Fruit fly (Drosophila melanogaster) whole organism, adult: Measurements from ENCODE around the gene CG2182.

Experiments
- CG11617 ChIP-seq: fragments of 200-800 bp; sonication (Bioruptor generic); optimal IDR thresholded peaks from 2 replicates; lab custom pipeline; 2017; ENCODE audit warnings: mild to moderate bottlenecking, missing biosample characterization, missing genetic modification reagents, missing genetic modification characterization
- CG12768 ChIP-seq: fragments of 200-800 bp; sonication (Bioruptor generic); optimal IDR thresholded peaks from 2 replicates; lab custom pipeline; 2017; ENCODE audit warnings: missing biosample characterization, missing genetic modification characterization, mild to moderate bottlenecking, moderate library complexity, missing genetic modification reagents
- CG14711 ChIP-seq: fragments of 200-800 bp; sonication (Bioruptor generic); optimal IDR thresholded peaks from 2 replicates; lab custom pipeline; 2018; ENCODE audit warnings: missing biosample characterization, mild to moderate bottlenecking, missing genetic modification characterization, moderate library complexity
- CG1620 ChIP-seq: fragments of 200-800 bp; sonication (Bioruptor generic); optimal IDR thresholded peaks from 2 replicates; lab custom pipeline; 2016; ENCODE audit warnings: missing biosample characterization, missing genetic modification characterization
- CG33017 ChIP-seq: fragments of 200-800 bp; sonication (Bioruptor generic); optimal IDR thresholded peaks from 2 replicates; lab custom pipeline; 2018; ENCODE audit warnings: missing biosample characterization, mild to moderate bottlenecking, missing genetic modification characterization, moderate library complexity
- CG5204 ChIP-seq: fragments of 200-800 bp; sonication (Bioruptor generic); optimal IDR thresholded peaks from 2 replicates; lab custom pipeline; 2016; ENCODE audit warnings: missing biosample characterization, missing genetic modification characterization
- CG7045 ChIP-seq: fragments of 200-800 bp; sonication (Bioruptor generic); optimal IDR thresholded peaks from 2 replicates; lab custom pipeline; 2017; ENCODE audit warnings: missing biosample characterization, mild to moderate bottlenecking, missing genetic modification characterization
- CG7101 ChIP-seq: fragments of 200-800 bp; sonication (Bioruptor generic); optimal IDR thresholded peaks from 2 replicates; lab custom pipeline; 2018; ENCODE audit warnings: missing biosample characterization, mild to moderate bottlenecking, missing genetic modification characterization, moderate library complexity
- Clk ChIP-seq: fragments of 200-800 bp; sonication (Bioruptor generic); optimal IDR thresholded peaks from 2 replicates; lab custom pipeline; 2017; ENCODE audit warnings: missing biosample characterization, missing genetic modification characterization
- Crg-1 ChIP-seq: fragments of 200-800 bp; sonication (Bioruptor generic); optimal IDR thresholded peaks from 2 replicates; lab custom pipeline; 2016; ENCODE audit warnings: missing biosample characterization, missing genetic modification characterization
- Hr96 ChIP-seq: fragments of 200-800 bp; sonication (Bioruptor generic); optimal IDR thresholded peaks from 2 replicates; lab custom pipeline; 2016; ENCODE audit warnings: missing biosample characterization, missing genetic modification characterization
- Mnt ChIP-seq: fragments of 200-800 bp; sonication (Bioruptor generic); optimal IDR thresholded peaks from 2 replicates; lab custom pipeline; 2016; ENCODE audit warnings: missing biosample characterization, mild to moderate bottlenecking, missing genetic modification characterization
- bab1 ChIP-seq: fragments of 200-800 bp; sonication (Bioruptor generic); optimal IDR thresholded peaks from 3 replicates; lab custom pipeline; 2019; ENCODE audit warnings: missing biosample characterization, mild to moderate bottlenecking, missing genetic modification characterization, moderate library complexity
- cic ChIP-seq: fragments of 200-800 bp; sonication (Bioruptor generic); optimal IDR thresholded peaks from 2 replicates; lab custom pipeline; 2017; ENCODE audit warnings: missing biosample characterization, mild to moderate bottlenecking, missing genetic modification characterization, moderate library complexity
- cnc ChIP-seq, 2 experiments: fragments of >200 bp; optimal IDR thresholded peaks; 2 replicates each; lab custom pipeline; 2017
- kay ChIP-seq: fragments of 200-800 bp; sonication (Bioruptor generic); peaks from one replicate; lab custom pipeline; 2016; ENCODE audit warnings: missing biosample characterization, missing genetic modification characterization, borderline replicate concordance
- ovo ChIP-seq: fragments of 200-800 bp; sonication (Bioruptor generic); optimal IDR thresholded peaks from 2 replicates; lab custom pipeline; 2016; ENCODE audit warnings: missing biosample characterization, missing genetic modification characterization
- pad ChIP-seq: fragments of 200-800 bp; sonication (Bioruptor generic); optimal IDR thresholded peaks from 3 replicates; lab custom pipeline; 2017; ENCODE audit warnings: missing biosample characterization, missing genetic modification characterization, mild to moderate bottlenecking, moderate library complexity, missing genetic modification reagents
- tj ChIP-seq: fragments of 200-800 bp; sonication (Bioruptor generic); optimal IDR thresholded peaks from 3 replicates; lab custom pipeline; 2017; ENCODE audit warnings: missing biosample characterization, mild to moderate bottlenecking, missing genetic modification characterization, moderate library complexity
- toe ChIP-seq: fragments of 200-800 bp; sonication (Bioruptor generic); optimal IDR thresholded peaks from 2 replicates; lab custom pipeline; 2016; ENCODE audit warnings: missing biosample characterization, missing genetic modification characterization

The CG2182 gene

DNA sequence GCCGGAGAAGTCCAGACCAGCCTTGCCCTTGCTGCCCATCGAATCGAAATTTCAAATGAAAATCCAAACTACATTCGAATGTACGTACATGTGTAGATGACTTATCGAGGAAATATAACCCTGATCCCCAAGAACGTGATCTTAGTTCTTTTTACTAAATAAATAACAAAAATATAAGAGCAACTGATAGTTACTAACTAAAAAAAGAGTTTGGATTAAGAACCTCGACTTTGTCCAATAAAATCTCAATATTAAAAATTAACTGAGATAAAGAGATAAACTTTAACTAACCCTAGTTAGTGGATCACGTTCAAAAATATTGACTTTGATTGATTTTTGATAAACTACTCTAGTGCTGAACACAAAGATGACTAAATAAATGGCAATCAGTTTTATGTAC lies 24.2 kb downstream of the CG2182 start, which contains the start of gene CG31546:
TSS of gene CG31546 (minus strand) at position 101 of the 400 bp plus-strand sequence.
- no peak for TF ChIP-seq CG14711 (tag; lab: Kevin White, UChicago)
- no peak for TF ChIP-seq CG7045 (GFP tag; lab: Kevin White, UChicago)
- no peak for TF ChIP-seq pad
- TF ChIP-seq Mnt (GFP tag; lab: Kevin White, UChicago): no peak
- no peak for TF ChIP-seq CG5204 (GFP tag; lab: Kevin White, UChicago)

- TF ChIP-seq CG7101 (tag; lab: Kevin White, UChicago): peak; percentile 23
- TF ChIP-seq Crg-1 (GFP tag; lab: Kevin White, UChicago): peak; percentile 12
- TF ChIP-seq CG11617 (GFP tag; lab: Kevin White, UChicago): peak; percentile 36
- peak; percentile 34 for TF ChIP-seq bab1 (GFP tag; lab: Kevin White, UChicago)
- TF ChIP-seq CG5204 (GFP tag; lab: Kevin White, UChicago): no peak
- peak; percentile 61 for TF ChIP-seq cic (GFP tag; lab: Kevin White, UChicago)
- TF ChIP-seq cnc (optimal IDR thresholded peaks at IDR 0.05; lab: Kevin White, UChicago): no peak
- no peak for TF ChIP-seq CG12768 (GFP tag; lab: Kevin White, UChicago)
These were observed 26.3 kb downstream of the CG2182 start, which contains the start of gene CG12171 for dm6 chr3R:5633437-5633836. Gene CG12171, plus strand, starts transcription at chr3R:5633627.

DNA sequence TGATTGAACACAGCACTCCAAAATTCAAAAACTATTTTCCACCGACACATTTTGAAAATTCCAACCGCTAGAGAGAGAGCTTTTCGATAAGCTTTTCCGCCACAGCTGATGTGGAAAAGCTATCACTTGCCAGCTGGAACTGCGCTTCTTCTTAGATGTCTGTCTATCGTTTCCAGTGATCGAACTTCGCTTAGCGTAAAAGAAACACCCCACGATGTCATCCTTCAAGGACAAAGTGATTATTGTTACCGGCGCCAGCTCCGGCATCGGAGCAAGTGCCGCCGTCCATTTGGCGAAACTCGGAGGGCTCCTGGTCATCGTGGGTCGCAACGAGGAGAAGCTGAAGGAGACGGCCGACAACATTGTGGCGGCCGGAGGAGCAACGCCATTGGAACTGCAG lies 27.5 kb downstream of the CG2182 start, which contains the start of gene CG31549:
TSS of gene CG31549 (plus strand) at position 11 of the 400 bp plus-strand sequence.
- TF ChIP-seq cic (GFP tag; lab: Kevin White, UChicago) (peak; percentile 43), bab1 (GFP tag; lab: Kevin White, UChicago) (peak; percentile 17), tj (GFP tag; lab: Kevin White, UChicago) (no peak)

dm6 chr3R:5627552-5627951 lies 32.2 kb downstream of the CG2182 start, which contains the start of gene CG31551:
Gene CG31551, plus strand, starts transcription at chr3R:5627852.
- TF ChIP-seq CG1620 (GFP tag; lab: Kevin White, UChicago) (no peak), kay (GFP tag; lab: Kevin White, UChicago) (no peak), Crg-1 (GFP tag; lab: Kevin White, UChicago) (no peak), cnc (optimal IDR thresholded peaks at IDR 0.05; lab: Kevin White, UChicago) (no peak), Mnt (GFP tag; lab: Kevin White, UChicago) (no peak), bab1 (GFP tag; lab: Kevin White, UChicago) (no peak), toe (GFP tag; lab: Kevin White, UChicago) (no peak)

- TF ChIP-seq CG5204 (GFP tag; lab: Kevin White, UChicago): no peak
- TF ChIP-seq CG11617 (GFP tag; lab: Kevin White, UChicago): peak; percentile 98
- peak; percentile 85 for TF ChIP-seq Clk (GFP tag; lab: Kevin White, UChicago)
- TF ChIP-seq Crg-1 (GFP tag; lab: Kevin White, UChicago): peak; percentile 98
- TF ChIP-seq Mnt (GFP tag; lab: Kevin White, UChicago): peak; percentile 95
- TF ChIP-seq cnc (optimal IDR thresholded peaks at IDR 0.05; lab: Kevin White, UChicago): no peak
- TF ChIP-seq cic (GFP tag; lab: Kevin White, UChicago): peak; percentile 72
- no peak for TF ChIP-seq Hr96
- TF ChIP-seq CG33017: peak; percentile 90
- no peak for TF ChIP-seq toe (GFP tag; lab: Kevin White, UChicago)
- peak; percentile 97 for TF ChIP-seq CG1620 (GFP tag; lab: Kevin White, UChicago)
- TF ChIP-seq ovo: peak; percentile 94
- TF ChIP-seq bab1 (GFP tag; lab: Kevin White, UChicago): peak; percentile 92
- TF ChIP-seq CG14711 (tag; lab: Kevin White, UChicago): peak; percentile 73
- TF ChIP-seq CG7101 (tag; lab: Kevin White, UChicago): peak; percentile 96
- TF ChIP-seq kay (GFP tag; lab: Kevin White, UChicago): no peak
- TF ChIP-seq CG12768 (GFP tag; lab: Kevin White, UChicago): peak; percentile 95
- TF ChIP-seq pad: peak; percentile 85
- peak; percentile 94 for TF ChIP-seq CG7045 (GFP tag; lab: Kevin White, UChicago)
- TF ChIP-seq tj (GFP tag; lab: Kevin White, UChicago): peak; percentile 88
These were observed 35.4 kb downstream of the CG2182 start, which contains the start of the genes Dph4, Spec2 and RpL13A for dm6 chr3R:5624115-5624878. Gene Dph4, minus strand, starts transcription at chr3R:5624125. Gene Spec2, minus strand, starts transcription at chr3R:5624125. Gene RpL13A, plus strand, starts transcription at chr3R:5624474.

DNA sequence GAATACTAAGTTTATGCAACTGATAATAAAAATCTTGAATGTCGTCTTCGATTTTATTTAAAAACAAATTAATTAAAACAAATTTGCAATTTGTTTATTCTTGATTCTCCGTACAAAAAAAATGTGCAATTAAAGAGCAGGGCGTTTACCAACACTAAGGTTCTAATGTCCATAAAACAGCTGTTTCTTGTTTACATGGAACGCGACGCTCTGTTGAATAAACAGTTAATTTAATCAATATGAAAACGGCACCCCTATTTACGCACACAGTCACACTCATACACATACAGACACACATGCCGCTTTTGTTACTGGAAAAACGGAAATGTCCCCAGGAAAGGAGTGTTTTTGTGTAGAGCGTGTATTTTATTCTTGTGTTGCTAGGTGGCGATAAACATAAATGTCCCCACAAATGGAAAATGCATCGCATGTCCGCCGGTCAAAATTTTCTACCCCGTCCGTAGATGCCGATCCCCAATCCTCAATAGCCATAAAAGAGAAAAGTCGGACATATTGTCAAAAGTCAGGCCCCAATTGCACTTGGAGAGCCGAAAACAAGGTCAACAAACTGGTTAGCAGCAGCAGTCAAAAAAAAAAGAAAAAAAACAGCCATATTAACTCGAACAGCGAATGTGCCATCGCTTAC lies 36.6 kb downstream of the CG2182 start:
- peak; percentile 87 for TF ChIP-seq Hr96
- TF ChIP-seq CG5204 (GFP tag; lab: Kevin White, UChicago): peak; percentile 83
- peak; percentile 85 for TF ChIP-seq Clk (GFP tag; lab: Kevin White, UChicago)
- peak; percentile 81 for TF ChIP-seq CG33017
- TF ChIP-seq Mnt (GFP tag; lab: Kevin White, UChicago): peak; percentile 93
- TF ChIP-seq CG12768 (GFP tag; lab: Kevin White, UChicago): peak; percentile 96
- peak; percentile 87 for TF ChIP-seq CG11617 (GFP tag; lab: Kevin White, UChicago)
- TF ChIP-seq cnc (optimal IDR thresholded peaks at IDR 0.05; lab: Kevin White, UChicago): no peak
- peak; percentile 98 for TF ChIP-seq Crg-1 (GFP tag; lab: Kevin White, UChicago)
- TF ChIP-seq toe (GFP tag; lab: Kevin White, UChicago): peak; percentile 93
- no peak for TF ChIP-seq kay (GFP tag; lab: Kevin White, UChicago)
- peak; percentile 41 for TF ChIP-seq tj (GFP tag; lab: Kevin White, UChicago)
- peak; percentile 68 for TF ChIP-seq bab1 (GFP tag; lab: Kevin White, UChicago)
- peak; percentile 96 for TF ChIP-seq pad
- peak; percentile 95 for TF ChIP-seq CG1620 (GFP tag; lab: Kevin White, UChicago)
- peak; percentile 91 for TF ChIP-seq CG7045 (GFP tag; lab: Kevin White, UChicago)
- peak; percentile 96 for TF ChIP-seq cic (GFP tag; lab: Kevin White, UChicago)
- peak; percentile 79 for TF ChIP-seq CG14711 (tag; lab: Kevin White, UChicago)
- peak; percentile 99 for TF ChIP-seq ovo
- peak; percentile 91 for TF ChIP-seq CG7101 (tag; lab: Kevin White, UChicago)
